Worm (Caenorhabditis elegans) whole organism, mixed stage, embryonic: ENCODE results near the gene H03G16.5.

ENCODE experiments used
- blmp-1 ChIP-seq: fragments of 150-350 bp; optimal IDR thresholded peaks from 2 replicates; lab custom pipeline; 2014; ENCODE audit warnings: missing biosample characterization, missing genetic modification characterization
- ceh-39 ChIP-seq: fragments of 150-350 bp; optimal IDR thresholded peaks from 2 replicates; lab custom pipeline; 2014; ENCODE audit warnings: missing biosample characterization, missing genetic modification characterization
- ceh-83 ChIP-seq: fragments of 200-800 bp; sonication (Bioruptor generic); optimal IDR thresholded peaks from 2 replicates; lab custom pipeline; 2018; ENCODE audit warnings: mild to moderate bottlenecking, missing genetic modification characterization, missing compliant biosample characterization
- ces-1 ChIP-seq: fragments of 150-350 bp; optimal IDR thresholded peaks from 2 replicates; lab custom pipeline; 2014; ENCODE audit warnings: missing biosample characterization, missing genetic modification reagents, missing genetic modification characterization
- cnd-1 ChIP-seq: fragments of 200-800 bp; sonication (Bioruptor generic); optimal IDR thresholded peaks from 2 replicates; lab custom pipeline; 2018; ENCODE audit warnings: mild to moderate bottlenecking, missing genetic modification characterization, missing compliant biosample characterization
- drap-1 ChIP-seq: fragments of 200-800 bp; sonication (Bioruptor generic); optimal IDR thresholded peaks from 3 replicates; lab custom pipeline; 2018; ENCODE audit warnings: mild to moderate bottlenecking, missing genetic modification characterization, missing compliant biosample characterization
- flh-1 ChIP-seq: fragments of 200-800 bp; sonication (Bioruptor generic); optimal IDR thresholded peaks from 2 replicates; lab custom pipeline; 2018; ENCODE audit warnings: mild to moderate bottlenecking, missing genetic modification characterization, moderate library complexity, missing compliant biosample characterization
- ham-2 ChIP-seq: fragments of 200-800 bp; sonication (Bioruptor generic); optimal IDR thresholded peaks from 2 replicates; lab custom pipeline; 2018; ENCODE audit warnings: mild to moderate bottlenecking, missing genetic modification characterization, missing compliant biosample characterization
- hlh-1 ChIP-seq: fragments of 150-350 bp; optimal IDR thresholded peaks from 2 replicates; lab custom pipeline; 2014; ENCODE audit warnings: missing biosample characterization, missing genetic modification reagents, missing genetic modification characterization
- lin-32 ChIP-seq: fragments of 200-800 bp; sonication (Bioruptor generic); optimal IDR thresholded peaks from 2 replicates; lab custom pipeline; 2018; ENCODE audit warnings: mild to moderate bottlenecking, missing genetic modification characterization, missing compliant biosample characterization
- lsy-2 ChIP-seq: fragments of 150-350 bp; optimal IDR thresholded peaks from 2 replicates; lab custom pipeline; 2014; ENCODE audit warnings: missing biosample characterization, missing genetic modification characterization
- mab-5 ChIP-seq: fragments of 150-350 bp; optimal IDR thresholded peaks from 2 replicates; lab custom pipeline; 2014; ENCODE audit warnings: missing biosample characterization, missing genetic modification characterization
- mep-1 ChIP-seq: fragments of 150-350 bp; optimal IDR thresholded peaks from 2 replicates; lab custom pipeline; 2017; ENCODE audit warnings: missing biosample characterization, missing genetic modification reagents, missing genetic modification characterization, inconsistent platforms
- mls-2 ChIP-seq: sonication (generic microtip); optimal IDR thresholded peaks from 2 replicates; lab custom pipeline; 2016; ENCODE audit warnings: mild to moderate bottlenecking, missing genetic modification characterization, moderate library complexity, missing compliant biosample characterization
- nhr-12 ChIP-seq: fragments of 150-350 bp; optimal IDR thresholded peaks from 2 replicates; lab custom pipeline; 2014; ENCODE audit warnings: missing biosample characterization, missing genetic modification characterization
- nhr-2 ChIP-seq: fragments of 150-350 bp; optimal IDR thresholded peaks from 2 replicates; lab custom pipeline; 2014; ENCODE audit warnings: missing biosample characterization, missing genetic modification characterization
- nhr-237 ChIP-seq: fragments of 150-350 bp; optimal IDR thresholded peaks from 2 replicates; lab custom pipeline; 2014; ENCODE audit warnings: missing biosample characterization, missing genetic modification characterization
- nhr-28 ChIP-seq: fragments of 150-350 bp; optimal IDR thresholded peaks from 2 replicates; lab custom pipeline; 2014; ENCODE audit warnings: missing biosample characterization, missing genetic modification characterization
- nhr-76 ChIP-seq: sonication (generic microtip); optimal IDR thresholded peaks from 2 replicates; lab custom pipeline; 2017; ENCODE audit warnings: missing biosample characterization, missing genetic modification characterization
- pha-4 ChIP-seq: fragments of 150-350 bp; optimal IDR thresholded peaks from 2 replicates; lab custom pipeline; 2018; ENCODE audit warnings: missing biosample characterization, missing genetic modification reagents, missing genetic modification characterization
- sem-2 ChIP-seq: fragments of 200-800 bp; sonication (Bioruptor generic); optimal IDR thresholded peaks from 2 replicates; lab custom pipeline; 2018; ENCODE audit warnings: mild to moderate bottlenecking, missing genetic modification characterization, missing compliant biosample characterization
- sptf-1 ChIP-seq: sonication (generic microtip); optimal IDR thresholded peaks from 2 replicates; lab custom pipeline; 2017; ENCODE audit warnings: mild to moderate bottlenecking, missing genetic modification characterization, moderate library complexity, missing compliant biosample characterization
- tbx-8 ChIP-seq: fragments of 200-800 bp; sonication (Bioruptor generic); optimal IDR thresholded peaks from 2 replicates; lab custom pipeline; 2018; ENCODE audit warnings: mild to moderate bottlenecking, missing genetic modification characterization, moderate library complexity, missing compliant biosample characterization
- unc-120 ChIP-seq: sonication (generic microtip); optimal IDR thresholded peaks from 2 replicates; lab custom pipeline; 2017; ENCODE audit warnings: missing genetic modification characterization, missing compliant biosample characterization; ENCODE audit not compliant: poor library complexity, severe bottlenecking
- unc-39 ChIP-seq: fragments of 150-350 bp; optimal IDR thresholded peaks from 2 replicates; lab custom pipeline; 2014; ENCODE audit warnings: missing biosample characterization, missing genetic modification characterization
- unc-62 ChIP-seq: fragments of 150-350 bp; optimal IDR thresholded peaks from 2 replicates; lab custom pipeline; 2014; ENCODE audit warnings: missing biosample characterization, missing genetic modification reagents, missing genetic modification characterization
- zip-8 ChIP-seq: fragments of 150-350 bp; optimal IDR thresholded peaks from 2 replicates; lab custom pipeline; 2014; ENCODE audit warnings: missing biosample characterization, missing genetic modification characterization
- ztf-11 ChIP-seq: fragments of 150-350 bp; optimal IDR thresholded peaks from 2 replicates; lab custom pipeline; 2014; ENCODE audit warnings: missing biosample characterization, missing genetic modification characterization

The H03G16.5 gene

ce11 chrX:15097763-15098162 lies 41.1 kb upstream of the H03G16.5 start, which contains the start of gene F09B12.3:
TSS of gene F09B12.3 (minus strand) at chrX:15097954.
- no peak for TF ChIP-seq pha-4 (tag; lab: Kevin White, UChicago)
- no peak for TF ChIP-seq hlh-1 (tag; lab: Kevin White, UChicago)

ce11 chrX:15096277-15096676 lies 39.6 kb upstream of the H03G16.5 start:
- TF ChIP-seq lin-32 (GFP tag; lab: Kevin White, UChicago) (no peak), blmp-1 (tag; lab: Kevin White, UChicago) (no peak), drap-1 (GFP tag; lab: Kevin White, UChicago) (no peak), zip-8 (tag; lab: Kevin White, UChicago) (no peak), mep-1 (tag; lab: Kevin White, UChicago) (no peak), nhr-76 (no peak), pha-4 (tag; lab: Kevin White, UChicago) (no peak), mls-2 (tag; lab: Kevin White, UChicago) (no peak), unc-39 (tag; lab: Kevin White, UChicago) (no peak)

- TF ChIP-seq blmp-1 (tag; lab: Kevin White, UChicago), result no peak
- TF ChIP-seq ces-1 (GFP tag; lab: Kevin White, UChicago), result no peak
- TF ChIP-seq nhr-2 (tag; lab: Kevin White, UChicago), result no peak
- TF ChIP-seq mls-2 (tag; lab: Kevin White, UChicago), result no peak
- no peak for TF ChIP-seq nhr-237
These were observed 38.3 kb upstream of the H03G16.5 start, which contains the start of gene F09B12.7 for ce11 chrX:15094973-15095372. TSS of gene F09B12.7 (minus strand) at chrX:15095073.

ce11 chrX:15092775-15093386 lies 36.2 kb upstream of the H03G16.5 start:
- TF ChIP-seq blmp-1 (tag; lab: Kevin White, UChicago), result no peak
- TF ChIP-seq flh-1 (GFP tag; lab: Kevin White, UChicago), result no peak
- TF ChIP-seq hlh-1 (tag; lab: Kevin White, UChicago), result no peak
- no peak for TF ChIP-seq mep-1 (tag; lab: Kevin White, UChicago)
- no peak for TF ChIP-seq unc-39 (tag; lab: Kevin White, UChicago)
- no peak for TF ChIP-seq unc-120 (tag; lab: Kevin White, UChicago)
- no peak for TF ChIP-seq lin-32 (GFP tag; lab: Kevin White, UChicago)
- no peak for TF ChIP-seq nhr-76
- no peak for TF ChIP-seq nhr-28
- TF ChIP-seq ces-1 (GFP tag; lab: Kevin White, UChicago), result no peak
- TF ChIP-seq mls-2 (tag; lab: Kevin White, UChicago), result no peak
- no peak for TF ChIP-seq cnd-1 (tag; lab: Kevin White, UChicago)
- TF ChIP-seq ham-2 (GFP tag; lab: Kevin White, UChicago), result no peak
- no peak for TF ChIP-seq lsy-2 (tag; lab: Kevin White, UChicago)

- TF ChIP-seq ceh-39 (tag; lab: Kevin White, UChicago), result no peak
- TF ChIP-seq sptf-1 (tag; lab: Kevin White, UChicago), result no peak
- TF ChIP-seq mab-5 (tag; lab: Kevin White, UChicago), result no peak
- no peak for TF ChIP-seq mep-1 (tag; lab: Kevin White, UChicago)
- no peak for TF ChIP-seq sem-2
- TF ChIP-seq ceh-83 (GFP tag; lab: Kevin White, UChicago), result no peak
- no peak for TF ChIP-seq ztf-11 (tag; lab: Kevin White, UChicago)
- TF ChIP-seq flh-1 (GFP tag; lab: Kevin White, UChicago), result no peak
- no peak for TF ChIP-seq ham-2 (GFP tag; lab: Kevin White, UChicago)
- TF ChIP-seq nhr-2 (tag; lab: Kevin White, UChicago), result no peak
- TF ChIP-seq unc-62 (GFP tag; lab: Kevin White, UChicago), result no peak
- no peak for TF ChIP-seq mls-2 (tag; lab: Kevin White, UChicago)
- no peak for TF ChIP-seq drap-1 (GFP tag; lab: Kevin White, UChicago)
- no peak for TF ChIP-seq tbx-8 (GFP tag; lab: Kevin White, UChicago)
These were observed 32.5 kb upstream of the H03G16.5 start, which contains the start of gene flr-4 for ce11 chrX:15089123-15089522. TSS of gene flr-4 (plus strand) at chrX:15089397.

ce11 chrX:15087752-15088151 lies 31.1 kb upstream of the H03G16.5 start:
- no peak for TF ChIP-seq blmp-1 (tag; lab: Kevin White, UChicago)
- no peak for TF ChIP-seq cnd-1 (tag; lab: Kevin White, UChicago)
- TF ChIP-seq nhr-2 (tag; lab: Kevin White, UChicago), result no peak
- TF ChIP-seq tbx-8 (GFP tag; lab: Kevin White, UChicago), result no peak
- TF ChIP-seq nhr-12 (tag; lab: Kevin White, UChicago), result no peak
- TF ChIP-seq lsy-2 (tag; lab: Kevin White, UChicago), result no peak
- TF ChIP-seq unc-39 (tag; lab: Kevin White, UChicago), result no peak
- TF ChIP-seq lin-32 (GFP tag; lab: Kevin White, UChicago), result no peak
- no peak for TF ChIP-seq nhr-28
- TF ChIP-seq ztf-11 (tag; lab: Kevin White, UChicago), result no peak
